Worm (Caenorhabditis elegans): ENCODE measurements around the gene pch-2.

pch-2 gene

ce11 chrII:8173449-8173848 lies 15.3 kb downstream of the pch-2 start, which contains the start of the genes decr-1.3 and T05C12.1:
Gene decr-1.3, minus strand, starts transcription at chrII:8173549.
Gene T05C12.1, plus strand, starts transcription at chrII:8173680.
- no peak for TF ChIP-seq cog-1 (tag; optimal IDR thresholded peaks at IDR 0.05)
- TF ChIP-seq ref-1 (GFP tag; conservative IDR thresholded peaks at IDR 0.05) = no peak
- no peak for TF ChIP-seq ztf-29 (GFP tag; IDR thresholded peaks at IDR 0.05)
- no peak for TF ChIP-seq flt-1 (GFP tag; IDR thresholded peaks at IDR 0.05)
- TF ChIP-seq ztf-23 (GFP tag; IDR thresholded peaks at IDR 0.05) = no peak
- no peak for TF ChIP-seq klf-2 (GFP tag; conservative IDR thresholded peaks at IDR 0.05)
- TF ChIP-seq tab-1 (GFP tag; IDR thresholded peaks at IDR 0.05) = no peak
- TF ChIP-seq med-1 (GFP tag; optimal IDR thresholded peaks at IDR 0.05; ENCODE audit: insufficient read depth) = no peak
- TF ChIP-seq T22C8.4 (GFP tag; IDR thresholded peaks at IDR 0.05) = no peak

- TF ChIP-seq T22C8.4 (GFP tag; IDR thresholded peaks at IDR 0.05) (no peak), ref-1 (GFP tag; conservative IDR thresholded peaks at IDR 0.05) (no peak), med-1 (GFP tag; optimal IDR thresholded peaks at IDR 0.05; ENCODE audit: insufficient read depth) (no peak), klf-2 (GFP tag; conservative IDR thresholded peaks at IDR 0.05) (no peak), ztf-23 (GFP tag; IDR thresholded peaks at IDR 0.05) (no peak), cog-1 (tag; optimal IDR thresholded peaks at IDR 0.05) (no peak), ztf-29 (GFP tag; IDR thresholded peaks at IDR 0.05) (no peak), flt-1 (GFP tag; IDR thresholded peaks at IDR 0.05) (no peak), tab-1 (GFP tag; IDR thresholded peaks at IDR 0.05) (no peak)
These were observed 16.0 kb downstream of the pch-2 start for ce11 chrII:8174148-8174547.

- TF ChIP-seq tab-1 (GFP tag; IDR thresholded peaks at IDR 0.05) = no peak
- TF ChIP-seq klf-2 (GFP tag; conservative IDR thresholded peaks at IDR 0.05) = no peak
- TF ChIP-seq cog-1 (tag; optimal IDR thresholded peaks at IDR 0.05) = no peak
- TF ChIP-seq T22C8.4 (GFP tag; IDR thresholded peaks at IDR 0.05) = no peak
- TF ChIP-seq ztf-29 (GFP tag; IDR thresholded peaks at IDR 0.05) = no peak
- TF ChIP-seq ref-1 (GFP tag; conservative IDR thresholded peaks at IDR 0.05) = no peak
- TF ChIP-seq ztf-23 (GFP tag; IDR thresholded peaks at IDR 0.05) = no peak
- no peak for TF ChIP-seq med-1 (GFP tag; optimal IDR thresholded peaks at IDR 0.05; ENCODE audit: insufficient read depth)
- TF ChIP-seq flt-1 (GFP tag; IDR thresholded peaks at IDR 0.05) = no peak
These were observed 18.9 kb downstream of the pch-2 start, which contains the start of gene acr-14 for ce11 chrII:8177095-8177494. Gene acr-14, minus strand, starts transcription at chrII:8177195.

- TF ChIP-seq ztf-23 (GFP tag; IDR thresholded peaks at IDR 0.05) (no peak), med-1 (GFP tag; optimal IDR thresholded peaks at IDR 0.05; ENCODE audit: insufficient read depth) (no peak), flt-1 (GFP tag; IDR thresholded peaks at IDR 0.05) (no peak), ref-1 (GFP tag; conservative IDR thresholded peaks at IDR 0.05) (no peak), ztf-29 (GFP tag; IDR thresholded peaks at IDR 0.05) (no peak)
These were observed 20.5 kb downstream of the pch-2 start for ce11 chrII:8178614-8179013.

- TF ChIP-seq klf-2 (GFP tag; conservative IDR thresholded peaks at IDR 0.05) = no peak
- TF ChIP-seq T22C8.4 (GFP tag; IDR thresholded peaks at IDR 0.05) = no peak
- no peak for TF ChIP-seq flt-1 (GFP tag; IDR thresholded peaks at IDR 0.05)
- no peak for TF ChIP-seq ztf-23 (GFP tag; IDR thresholded peaks at IDR 0.05)
- no peak for TF ChIP-seq med-1 (GFP tag; optimal IDR thresholded peaks at IDR 0.05; ENCODE audit: insufficient read depth)
- TF ChIP-seq cog-1 (tag; optimal IDR thresholded peaks at IDR 0.05) = no peak
- TF ChIP-seq ztf-29 (GFP tag; IDR thresholded peaks at IDR 0.05) = no peak
- TF ChIP-seq tab-1 (GFP tag; IDR thresholded peaks at IDR 0.05) = no peak
- no peak for TF ChIP-seq ref-1 (GFP tag; conservative IDR thresholded peaks at IDR 0.05)
These were observed 22.1 kb downstream of the pch-2 start, which contains the start of gene T05C12.4 for ce11 chrII:8180281-8180680. Gene T05C12.4, minus strand, starts transcription at chrII:8180381.

ce11 chrII:8181437-8181836 lies 23.3 kb downstream of the pch-2 start, which contains the start of gene dylt-3:
Gene dylt-3, plus strand, starts transcription at chrII:8181737.
- no peak for TF ChIP-seq med-1 (GFP tag; optimal IDR thresholded peaks at IDR 0.05; ENCODE audit: insufficient read depth)
- no peak for TF ChIP-seq ztf-23 (GFP tag; IDR thresholded peaks at IDR 0.05)
- TF ChIP-seq tab-1 (GFP tag; IDR thresholded peaks at IDR 0.05) = no peak
- no peak for TF ChIP-seq cog-1 (tag; optimal IDR thresholded peaks at IDR 0.05)
- TF ChIP-seq ztf-29 (GFP tag; IDR thresholded peaks at IDR 0.05) = no peak
- no peak for TF ChIP-seq flt-1 (GFP tag; IDR thresholded peaks at IDR 0.05)
- TF ChIP-seq T22C8.4 (GFP tag; IDR thresholded peaks at IDR 0.05) = no peak
- TF ChIP-seq ref-1 (GFP tag; conservative IDR thresholded peaks at IDR 0.05) = no peak
- TF ChIP-seq klf-2 (GFP tag; conservative IDR thresholded peaks at IDR 0.05) = no peak

- no peak for TF ChIP-seq ref-1 (GFP tag; conservative IDR thresholded peaks at IDR 0.05)
- no peak; the same call in 1 of the 2 replicates for TF ChIP-seq ztf-23 (GFP tag; IDR thresholded peaks at IDR 0.05)
- TF ChIP-seq ztf-29 (GFP tag; IDR thresholded peaks at IDR 0.05) = no peak
- TF ChIP-seq flt-1 (GFP tag; IDR thresholded peaks at IDR 0.05) = peak; percentile 71
- no peak for TF ChIP-seq tab-1 (GFP tag; IDR thresholded peaks at IDR 0.05)
- no peak for TF ChIP-seq T22C8.4 (GFP tag; IDR thresholded peaks at IDR 0.05)
- no peak for TF ChIP-seq med-1 (GFP tag; optimal IDR thresholded peaks at IDR 0.05; ENCODE audit: insufficient read depth)
- peak; percentile 84 for TF ChIP-seq cog-1 (tag; optimal IDR thresholded peaks at IDR 0.05)
- no peak for TF ChIP-seq klf-2 (GFP tag; conservative IDR thresholded peaks at IDR 0.05)
These were observed 26.9 kb downstream of the pch-2 start, which contains the start of the genes mig-5 and cct-1 for ce11 chrII:8185016-8185493. Gene mig-5, minus strand, starts transcription at chrII:8185023. Gene cct-1, plus strand, starts transcription at chrII:8185443.

ce11 chrII:8187516-8187915 lies 29.4 kb downstream of the pch-2 start:
- TF ChIP-seq klf-2 (GFP tag; conservative IDR thresholded peaks at IDR 0.05) = no peak
- no peak for TF ChIP-seq flt-1 (GFP tag; IDR thresholded peaks at IDR 0.05)
- no peak for TF ChIP-seq T22C8.4 (GFP tag; IDR thresholded peaks at IDR 0.05)
- no peak for TF ChIP-seq ztf-23 (GFP tag; IDR thresholded peaks at IDR 0.05)
- TF ChIP-seq ref-1 (GFP tag; conservative IDR thresholded peaks at IDR 0.05) = no peak
- no peak for TF ChIP-seq tab-1 (GFP tag; IDR thresholded peaks at IDR 0.05)
- TF ChIP-seq ztf-29 (GFP tag; IDR thresholded peaks at IDR 0.05) = no peak
- TF ChIP-seq med-1 (GFP tag; optimal IDR thresholded peaks at IDR 0.05; ENCODE audit: insufficient read depth) = no peak
- TF ChIP-seq cog-1 (tag; optimal IDR thresholded peaks at IDR 0.05) = no peak

- TF ChIP-seq ztf-23 (GFP tag; IDR thresholded peaks at IDR 0.05) = no peak
These were observed 32.3 kb downstream of the pch-2 start, which contains the start of gene T05C12.8 for ce11 chrII:8190455-8190854. Gene T05C12.8, minus strand, starts transcription at chrII:8190555.

- TF ChIP-seq tab-1 (GFP tag; IDR thresholded peaks at IDR 0.05) (no peak), cog-1 (tag; optimal IDR thresholded peaks at IDR 0.05) (no peak), ztf-29 (GFP tag; IDR thresholded peaks at IDR 0.05) (no peak), ref-1 (GFP tag; conservative IDR thresholded peaks at IDR 0.05) (no peak), T22C8.4 (GFP tag; IDR thresholded peaks at IDR 0.05) (no peak), klf-2 (GFP tag; conservative IDR thresholded peaks at IDR 0.05) (no peak), flt-1 (GFP tag; IDR thresholded peaks at IDR 0.05) (no peak), med-1 (GFP tag; optimal IDR thresholded peaks at IDR 0.05; ENCODE audit: insufficient read depth) (no peak), ztf-23 (GFP tag; IDR thresholded peaks at IDR 0.05) (no peak)
These were observed 35.0 kb downstream of the pch-2 start, which contains the start of gene T05C12.9 for ce11 chrII:8193126-8193525. Gene T05C12.9, minus strand, starts transcription at chrII:8193226.
